Worm (Caenorhabditis elegans) whole organism, mixed stage, embryonic: ENCODE data around the gene tif-1A.

Source experiments
- ces-1 ChIP-seq: fragments of 150-350 bp; optimal IDR thresholded peaks from 2 replicates; lab custom pipeline; 2014; ENCODE audit warnings: missing biosample characterization, missing genetic modification reagents, missing genetic modification characterization
- ham-2 ChIP-seq: fragments of 200-800 bp; sonication (Bioruptor generic); optimal IDR thresholded peaks from 2 replicates; lab custom pipeline; 2018; ENCODE audit warnings: mild to moderate bottlenecking, missing genetic modification characterization, missing compliant biosample characterization
- nhr-237 ChIP-seq: fragments of 150-350 bp; optimal IDR thresholded peaks from 2 replicates; lab custom pipeline; 2014; ENCODE audit warnings: missing biosample characterization, missing genetic modification characterization
- nhr-76 ChIP-seq: sonication (generic microtip); optimal IDR thresholded peaks from 2 replicates; lab custom pipeline; 2017; ENCODE audit warnings: missing biosample characterization, missing genetic modification characterization
- pha-4 ChIP-seq: fragments of 150-350 bp; optimal IDR thresholded peaks from 2 replicates; lab custom pipeline; 2018; ENCODE audit warnings: missing biosample characterization, missing genetic modification reagents, missing genetic modification characterization
- snpc-4 ChIP-seq: fragments of 150-350 bp; optimal IDR thresholded peaks from 2 replicates; lab custom pipeline; 2014; ENCODE audit warnings: missing biosample characterization, missing genetic modification characterization
- unc-39 ChIP-seq: fragments of 150-350 bp; optimal IDR thresholded peaks from 2 replicates; lab custom pipeline; 2014; ENCODE audit warnings: missing biosample characterization, missing genetic modification characterization
- unc-62 ChIP-seq: fragments of 150-350 bp; optimal IDR thresholded peaks from 2 replicates; lab custom pipeline; 2014; ENCODE audit warnings: missing biosample characterization, missing genetic modification reagents, missing genetic modification characterization
- ztf-11 ChIP-seq: fragments of 150-350 bp; optimal IDR thresholded peaks from 2 replicates; lab custom pipeline; 2014; ENCODE audit warnings: missing biosample characterization, missing genetic modification characterization

DNA sequence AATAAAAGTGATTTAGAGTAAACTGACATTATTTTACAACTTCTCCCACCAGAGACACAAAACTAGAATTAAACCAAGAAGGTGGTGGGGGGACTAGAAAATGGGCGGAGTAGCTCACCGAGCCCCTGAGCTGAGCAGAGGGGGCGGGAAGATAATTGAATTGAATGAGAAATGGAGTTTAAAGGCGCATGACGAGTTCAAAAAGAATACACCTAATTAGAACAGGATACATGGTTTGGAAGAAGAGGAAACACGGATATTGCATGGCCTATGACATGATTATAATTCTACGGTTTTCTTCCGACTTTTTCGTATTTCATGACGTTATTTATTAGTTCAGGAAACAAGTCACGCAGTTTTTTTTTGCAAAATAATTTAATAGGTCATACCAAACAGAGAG is 24.1 kb upstream of the tif-1A start, which contains the start of gene T02C12.5:
- TF ChIP-seq unc-39 (tag; lab: Kevin White, UChicago) (no peak), ces-1 (GFP tag; lab: Kevin White, UChicago) (peak; percentile 86), pha-4 (tag; lab: Kevin White, UChicago) (no peak), nhr-76 (tag; lab: Kevin White, UChicago) (no peak), snpc-4 (tag; lab: Kevin White, UChicago) (no peak), nhr-237 (tag; lab: Kevin White, UChicago) (no peak), ham-2 (GFP tag; lab: Kevin White, UChicago) (no peak), ztf-11 (no peak), unc-62 (GFP tag; lab: Kevin White, UChicago) (no peak)
